Worm (Caenorhabditis elegans) whole organism, mixed stage, embryonic: ENCODE data around the gene R05D8.9.

Experiments used
- M03D4.4 ChIP-seq: sonication (generic microtip); optimal IDR thresholded peaks from 2 replicates; lab custom pipeline; 2017; ENCODE audit warnings: mild to moderate bottlenecking, missing genetic modification characterization, missing compliant biosample characterization
- blmp-1 ChIP-seq: fragments of 150-350 bp; optimal IDR thresholded peaks from 2 replicates; lab custom pipeline; 2014; ENCODE audit warnings: missing biosample characterization, missing genetic modification characterization
- ceh-39 ChIP-seq: fragments of 150-350 bp; optimal IDR thresholded peaks from 2 replicates; lab custom pipeline; 2014; ENCODE audit warnings: missing biosample characterization, missing genetic modification characterization
- ceh-43 ChIP-seq: fragments of 200-800 bp; sonication (Bioruptor generic); optimal IDR thresholded peaks from 2 replicates; lab custom pipeline; 2018; ENCODE audit warnings: mild to moderate bottlenecking, missing genetic modification characterization, moderate library complexity, missing compliant biosample characterization
- ceh-83 ChIP-seq: fragments of 200-800 bp; sonication (Bioruptor generic); optimal IDR thresholded peaks from 2 replicates; lab custom pipeline; 2018; ENCODE audit warnings: mild to moderate bottlenecking, missing genetic modification characterization, missing compliant biosample characterization
- ces-1 ChIP-seq: fragments of 150-350 bp; optimal IDR thresholded peaks from 2 replicates; lab custom pipeline; 2014; ENCODE audit warnings: missing biosample characterization, missing genetic modification reagents, missing genetic modification characterization
- cnd-1 ChIP-seq: fragments of 200-800 bp; sonication (Bioruptor generic); optimal IDR thresholded peaks from 2 replicates; lab custom pipeline; 2018; ENCODE audit warnings: mild to moderate bottlenecking, missing genetic modification characterization, missing compliant biosample characterization
- elt-1 ChIP-seq: sonication (generic microtip); optimal IDR thresholded peaks from 2 replicates; lab custom pipeline; 2017; ENCODE audit warnings: missing genetic modification characterization, mild to moderate bottlenecking, missing compliant biosample characterization, antibody characterized with exemption, moderate library complexity, borderline replicate concordance; ENCODE audit not compliant: insufficient read depth
- elt-3 ChIP-seq: fragments of 150-350 bp; optimal IDR thresholded peaks from 2 replicates; lab custom pipeline; 2014; ENCODE audit warnings: missing biosample characterization, missing genetic modification characterization
- flh-1 ChIP-seq: fragments of 200-800 bp; sonication (Bioruptor generic); optimal IDR thresholded peaks from 2 replicates; lab custom pipeline; 2018; ENCODE audit warnings: mild to moderate bottlenecking, missing genetic modification characterization, moderate library complexity, missing compliant biosample characterization
- ham-2 ChIP-seq: fragments of 200-800 bp; sonication (Bioruptor generic); optimal IDR thresholded peaks from 2 replicates; lab custom pipeline; 2018; ENCODE audit warnings: mild to moderate bottlenecking, missing genetic modification characterization, missing compliant biosample characterization
- hlh-1 ChIP-seq: fragments of 150-350 bp; optimal IDR thresholded peaks from 2 replicates; lab custom pipeline; 2014; ENCODE audit warnings: missing biosample characterization, missing genetic modification reagents, missing genetic modification characterization
- lin-13 ChIP-seq: fragments of 150-350 bp; optimal IDR thresholded peaks from 2 replicates; lab custom pipeline; 2014; ENCODE audit warnings: missing biosample characterization, missing genetic modification characterization
- lin-32 ChIP-seq: fragments of 200-800 bp; sonication (Bioruptor generic); optimal IDR thresholded peaks from 2 replicates; lab custom pipeline; 2018; ENCODE audit warnings: mild to moderate bottlenecking, missing genetic modification characterization, missing compliant biosample characterization
- lsy-2 ChIP-seq: fragments of 150-350 bp; optimal IDR thresholded peaks from 2 replicates; lab custom pipeline; 2014; ENCODE audit warnings: missing biosample characterization, missing genetic modification characterization
- mab-5 ChIP-seq: fragments of 150-350 bp; optimal IDR thresholded peaks from 2 replicates; lab custom pipeline; 2014; ENCODE audit warnings: missing biosample characterization, missing genetic modification characterization
- mep-1 ChIP-seq: fragments of 150-350 bp; optimal IDR thresholded peaks from 2 replicates; lab custom pipeline; 2017; ENCODE audit warnings: missing biosample characterization, missing genetic modification reagents, missing genetic modification characterization, inconsistent platforms
- mls-2 ChIP-seq: sonication (generic microtip); optimal IDR thresholded peaks from 2 replicates; lab custom pipeline; 2016; ENCODE audit warnings: mild to moderate bottlenecking, missing genetic modification characterization, moderate library complexity, missing compliant biosample characterization
- nhr-12 ChIP-seq: fragments of 150-350 bp; optimal IDR thresholded peaks from 2 replicates; lab custom pipeline; 2014; ENCODE audit warnings: missing biosample characterization, missing genetic modification characterization
- nhr-2 ChIP-seq: fragments of 150-350 bp; optimal IDR thresholded peaks from 2 replicates; lab custom pipeline; 2014; ENCODE audit warnings: missing biosample characterization, missing genetic modification characterization
- nhr-237 ChIP-seq: fragments of 150-350 bp; optimal IDR thresholded peaks from 2 replicates; lab custom pipeline; 2014; ENCODE audit warnings: missing biosample characterization, missing genetic modification characterization
- nhr-28 ChIP-seq: fragments of 150-350 bp; optimal IDR thresholded peaks from 2 replicates; lab custom pipeline; 2014; ENCODE audit warnings: missing biosample characterization, missing genetic modification characterization
- nhr-76 ChIP-seq: sonication (generic microtip); optimal IDR thresholded peaks from 2 replicates; lab custom pipeline; 2017; ENCODE audit warnings: missing biosample characterization, missing genetic modification characterization
- pha-4 ChIP-seq: fragments of 150-350 bp; optimal IDR thresholded peaks from 2 replicates; lab custom pipeline; 2018; ENCODE audit warnings: missing biosample characterization, missing genetic modification reagents, missing genetic modification characterization
- sem-2 ChIP-seq: fragments of 200-800 bp; sonication (Bioruptor generic); optimal IDR thresholded peaks from 2 replicates; lab custom pipeline; 2018; ENCODE audit warnings: mild to moderate bottlenecking, missing genetic modification characterization, missing compliant biosample characterization
- snpc-4 ChIP-seq: fragments of 150-350 bp; optimal IDR thresholded peaks from 2 replicates; lab custom pipeline; 2014; ENCODE audit warnings: missing biosample characterization, missing genetic modification characterization
- sptf-1 ChIP-seq: sonication (generic microtip); optimal IDR thresholded peaks from 2 replicates; lab custom pipeline; 2017; ENCODE audit warnings: mild to moderate bottlenecking, missing genetic modification characterization, moderate library complexity, missing compliant biosample characterization
- tbx-8 ChIP-seq: fragments of 200-800 bp; sonication (Bioruptor generic); optimal IDR thresholded peaks from 2 replicates; lab custom pipeline; 2018; ENCODE audit warnings: mild to moderate bottlenecking, missing genetic modification characterization, moderate library complexity, missing compliant biosample characterization
- unc-120 ChIP-seq: sonication (generic microtip); optimal IDR thresholded peaks from 2 replicates; lab custom pipeline; 2017; ENCODE audit warnings: missing genetic modification characterization, missing compliant biosample characterization; ENCODE audit not compliant: poor library complexity, severe bottlenecking
- unc-39 ChIP-seq: fragments of 150-350 bp; optimal IDR thresholded peaks from 2 replicates; lab custom pipeline; 2014; ENCODE audit warnings: missing biosample characterization, missing genetic modification characterization
- ztf-11 ChIP-seq: fragments of 150-350 bp; optimal IDR thresholded peaks from 2 replicates; lab custom pipeline; 2014; ENCODE audit warnings: missing biosample characterization, missing genetic modification characterization

R05D8.9 gene

ce11 chrV:2725225-2725624 lies 42.1 kb downstream of the R05D8.9 start, which contains the start of gene srg-59:
Gene srg-59, minus strand, starts transcription at chrV:2725325.
- TF ChIP-seq tbx-8 (GFP tag; lab: Kevin White, UChicago) = no peak
- no peak for TF ChIP-seq nhr-12 (tag; lab: Kevin White, UChicago)
- TF ChIP-seq ztf-11 = no peak
- no peak for TF ChIP-seq lin-32 (GFP tag; lab: Kevin White, UChicago)
- TF ChIP-seq ceh-39 = no peak
- TF ChIP-seq blmp-1 (tag; lab: Kevin White, UChicago) = no peak
- TF ChIP-seq mep-1 (tag; lab: Kevin White, UChicago) = no peak
- no peak for TF ChIP-seq mls-2 (tag; lab: Kevin White, UChicago)
- TF ChIP-seq, all 35 proteins: peak for 0

- TF ChIP-seq nhr-12 (tag; lab: Kevin White, UChicago) (no peak), mep-1 (tag; lab: Kevin White, UChicago) (no peak), ceh-43 (GFP tag; lab: Kevin White, UChicago) (no peak), tbx-8 (GFP tag; lab: Kevin White, UChicago) (no peak), nhr-2 (tag; lab: Kevin White, UChicago) (no peak), lsy-2 (tag; lab: Kevin White, UChicago) (no peak), nhr-28 (tag; lab: Kevin White, UChicago) (no peak), ham-2 (GFP tag; lab: Kevin White, UChicago) (no peak), unc-120 (tag; lab: Kevin White, UChicago) (no peak), flh-1 (GFP tag; lab: Kevin White, UChicago) (no peak), pha-4 (no peak), sptf-1 (tag; lab: Kevin White, UChicago) (no peak), nhr-237 (tag; lab: Kevin White, UChicago) (no peak), cnd-1 (tag; lab: Kevin White, UChicago) (no peak)
These were observed 44.8 kb downstream of the R05D8.9 start, which contains the start of gene srg-60 for ce11 chrV:2722555-2722954. Gene srg-60, minus strand, starts transcription at chrV:2722655.

ce11 chrV:2720763-2721162 lies 46.6 kb downstream of the R05D8.9 start, which contains the start of gene srt-27:
Gene srt-27, minus strand, starts transcription at chrV:2720863.
- TF ChIP-seq nhr-237 (tag; lab: Kevin White, UChicago) (no peak), cnd-1 (tag; lab: Kevin White, UChicago) (no peak), nhr-76 (tag; lab: Kevin White, UChicago) (no peak), flh-1 (GFP tag; lab: Kevin White, UChicago) (no peak), elt-1 (tag; lab: Kevin White, UChicago) (no peak), hlh-1 (tag; lab: Kevin White, UChicago) (no peak), blmp-1 (tag; lab: Kevin White, UChicago) (no peak), mab-5 (tag; lab: Kevin White, UChicago) (no peak), ces-1 (GFP tag; lab: Kevin White, UChicago) (no peak), lsy-2 (tag; lab: Kevin White, UChicago) (no peak), snpc-4 (tag; lab: Kevin White, UChicago) (no peak), ham-2 (GFP tag; lab: Kevin White, UChicago) (no peak)

- TF ChIP-seq flh-1 (GFP tag; lab: Kevin White, UChicago) (no peak), ztf-11 (no peak)
- TF ChIP-seq, all 35 proteins: peak for 0
These were observed 48.6 kb downstream of the R05D8.9 start, which contains the start of gene srt-29 for ce11 chrV:2718688-2719185. Gene srt-29, minus strand, starts transcription at chrV:2719135.

- TF ChIP-seq blmp-1 (tag; lab: Kevin White, UChicago) (no peak), lin-32 (GFP tag; lab: Kevin White, UChicago) (no peak), nhr-2 (tag; lab: Kevin White, UChicago) (no peak), elt-1 (tag; lab: Kevin White, UChicago) (no peak), elt-3 (tag; lab: Kevin White, UChicago) (no peak), unc-39 (tag; lab: Kevin White, UChicago) (no peak), ceh-83 (GFP tag; lab: Kevin White, UChicago) (no peak), hlh-1 (tag; lab: Kevin White, UChicago) (no peak), M03D4.4 (no peak), sem-2 (GFP tag; lab: Kevin White, UChicago) (no peak), mab-5 (tag; lab: Kevin White, UChicago) (no peak), tbx-8 (GFP tag; lab: Kevin White, UChicago) (no peak), nhr-12 (tag; lab: Kevin White, UChicago) (no peak), mls-2 (tag; lab: Kevin White, UChicago) (no peak), sptf-1 (tag; lab: Kevin White, UChicago) (no peak), flh-1 (GFP tag; lab: Kevin White, UChicago) (no peak), cnd-1 (tag; lab: Kevin White, UChicago) (no peak), pha-4 (no peak), lin-13 (tag; lab: Kevin White, UChicago) (no peak)
These were observed 50.4 kb downstream of the R05D8.9 start for ce11 chrV:2716933-2717332.
